Fruit fly (Drosophila melanogaster) whole organism, embryonic: ENCODE data around the gene CG3184.

Experiments used
- ATbp ChIP-seq: fragments of 200-800 bp; sonication (Bioruptor generic); optimal IDR thresholded peaks from 2 replicates; lab custom pipeline; 2017; ENCODE audit warnings: missing biosample characterization, mild to moderate bottlenecking, missing genetic modification characterization, missing genetic modification reagents
- Adf1 ChIP-seq: fragments of 200-800 bp; sonication (Bioruptor generic); IDR thresholded peaks from 2 replicates; pipeline ENCODE4 v1.3.6; 2022; ENCODE audit warnings: missing biosample characterization, missing genetic modification characterization
- Aef1 ChIP-seq: fragments of 200-800 bp; sonication (Bioruptor generic); IDR thresholded peaks from 3 replicates; pipeline ENCODE4 v1.3.6; 2022; ENCODE audit warnings: missing biosample characterization, missing genetic modification characterization
- Antp ChIP-seq: fragments of 200-800 bp; sonication (Bioruptor generic); optimal IDR thresholded peaks from 3 replicates; lab custom pipeline; 2016; ENCODE audit warnings: missing biosample characterization, missing genetic modification characterization
- Atf3 ChIP-seq: fragments of 200-800 bp; sonication (Bioruptor generic); optimal IDR thresholded peaks from 3 replicates; lab custom pipeline; 2016; ENCODE audit warnings: missing biosample characterization, missing genetic modification characterization
- Bdp1 ChIP-seq: fragments of 200-800 bp; sonication (Bioruptor generic); optimal IDR thresholded peaks from 3 replicates; lab custom pipeline; 2016; ENCODE audit warnings: missing biosample characterization, missing genetic modification characterization
- BtbVII ChIP-seq: fragments of 200-800 bp; sonication (Bioruptor generic); optimal IDR thresholded peaks from 3 replicates; lab custom pipeline; 2017; ENCODE audit warnings: missing biosample characterization, mild to moderate bottlenecking, missing genetic modification characterization
- CG10274 ChIP-seq: fragments of 200-800 bp; sonication (Bioruptor generic); optimal IDR thresholded peaks from 3 replicates; lab custom pipeline; 2017; ENCODE audit warnings: missing biosample characterization, mild to moderate bottlenecking, missing genetic modification characterization
- CG10543 ChIP-seq: fragments of 200-800 bp; sonication (Bioruptor generic); optimal IDR thresholded peaks from 3 replicates; lab custom pipeline; 2017; ENCODE audit warnings: missing biosample characterization, mild to moderate bottlenecking, missing genetic modification characterization, moderate library complexity
- CG13296 ChIP-seq: fragments of 200-800 bp; sonication (Bioruptor generic); optimal IDR thresholded peaks from 3 replicates; lab custom pipeline; 2018; ENCODE audit warnings: missing biosample characterization, mild to moderate bottlenecking, missing genetic modification characterization
- CG13894 ChIP-seq: fragments of 200-800 bp; sonication (Bioruptor generic); optimal IDR thresholded peaks from 3 replicates; lab custom pipeline; 2018; ENCODE audit warnings: missing biosample characterization, mild to moderate bottlenecking, missing genetic modification characterization, moderate library complexity
- CG14667 ChIP-seq: fragments of 200-800 bp; sonication (Bioruptor generic); IDR thresholded peaks from 2 replicates; pipeline ENCODE4 v1.3.6; 2022; ENCODE audit warnings: missing biosample characterization, missing genetic modification characterization
- CG17186 ChIP-seq: fragments of 200-800 bp; sonication (Bioruptor generic); optimal IDR thresholded peaks from 3 replicates; lab custom pipeline; 2017; ENCODE audit warnings: missing biosample characterization, missing genetic modification reagents, missing genetic modification characterization
- CG2116 ChIP-seq: fragments of 200-800 bp; sonication (Bioruptor generic); optimal IDR thresholded peaks from 3 replicates; lab custom pipeline; 2018; ENCODE audit warnings: missing biosample characterization, mild to moderate bottlenecking, missing genetic modification characterization
- CG2199 ChIP-seq: fragments of 200-800 bp; sonication (Bioruptor generic); IDR thresholded peaks from 3 replicates; pipeline ENCODE4 v1.3.6; 2022; ENCODE audit warnings: missing biosample characterization, missing genetic modification characterization
- CG33557 ChIP-seq: fragments of 200-800 bp; sonication (Bioruptor generic); optimal IDR thresholded peaks from 2 replicates; lab custom pipeline; 2019; ENCODE audit warnings: missing biosample characterization, mild to moderate bottlenecking, missing genetic modification characterization, moderate library complexity
- CG34376 ChIP-seq: fragments of 200-800 bp; sonication (Bioruptor generic); optimal IDR thresholded peaks from 2 replicates; lab custom pipeline; 2018; ENCODE audit warnings: missing biosample characterization, mild to moderate bottlenecking, missing genetic modification characterization
- CG4360 ChIP-seq: fragments of 200-800 bp; sonication (Bioruptor generic); IDR thresholded peaks from 2 replicates; pipeline ENCODE4 v1.3.6; 2022; ENCODE audit warnings: missing biosample characterization, missing genetic modification characterization
- CG4404 ChIP-seq: fragments of 200-800 bp; sonication (Bioruptor generic); IDR thresholded peaks from 2 replicates; pipeline ENCODE4 v1.3.6; 2022; ENCODE audit warnings: missing biosample characterization, missing genetic modification characterization
- CG6689 ChIP-seq: fragments of 200-800 bp; sonication (Bioruptor generic); IDR thresholded peaks from 2 replicates; pipeline ENCODE4 v1.3.6; 2022; ENCODE audit warnings: missing biosample characterization, missing genetic modification characterization
- CG6791 ChIP-seq: fragments of 200-800 bp; sonication (Bioruptor generic); IDR thresholded peaks from 3 replicates; pipeline ENCODE4 v1.3.6; 2022; ENCODE audit warnings: missing biosample characterization, missing genetic modification characterization; ENCODE audit not compliant: partially characterized antibody
- CG7271 ChIP-seq: fragments of 200-800 bp; sonication (Bioruptor generic); optimal IDR thresholded peaks from 2 replicates; lab custom pipeline; 2018; ENCODE audit warnings: missing biosample characterization, mild to moderate bottlenecking, missing genetic modification characterization, moderate library complexity
- CG7556 ChIP-seq: fragments of 200-800 bp; sonication (Bioruptor generic); optimal IDR thresholded peaks from 2 replicates; lab custom pipeline; 2017; ENCODE audit warnings: missing biosample characterization, mild to moderate bottlenecking, missing genetic modification characterization
- CG8089 ChIP-seq: fragments of 200-800 bp; sonication (Bioruptor generic); optimal IDR thresholded peaks from 3 replicates; lab custom pipeline; 2016; ENCODE audit warnings: missing biosample characterization, missing genetic modification characterization
- CG8359 ChIP-seq: fragments of 200-800 bp; sonication (Bioruptor generic); optimal IDR thresholded peaks from 2 replicates; lab custom pipeline; 2017; ENCODE audit warnings: missing biosample characterization, mild to moderate bottlenecking, missing genetic modification characterization, borderline replicate concordance
- CG9817 ChIP-seq: fragments of 200-800 bp; sonication (Bioruptor generic); optimal IDR thresholded peaks from 2 replicates; lab custom pipeline; 2018; ENCODE audit warnings: missing biosample characterization, mild to moderate bottlenecking, missing genetic modification characterization, moderate library complexity
- CHES-1-like ChIP-seq: fragments of 200-800 bp; sonication (Bioruptor generic); optimal IDR thresholded peaks from 2 replicates; lab custom pipeline; 2016; ENCODE audit warnings: missing biosample characterization, missing genetic modification characterization
- CrebB ChIP-seq: fragments of 200-800 bp; sonication (Bioruptor generic); optimal IDR thresholded peaks from 3 replicates; lab custom pipeline; 2018; ENCODE audit warnings: missing biosample characterization, mild to moderate bottlenecking, missing genetic modification characterization
- Doc3 ChIP-seq: fragments of 200-800 bp; sonication (Bioruptor generic); IDR thresholded peaks from 3 replicates; pipeline ENCODE4 v1.3.6; 2022; ENCODE audit warnings: missing biosample characterization, missing genetic modification characterization; ENCODE audit not compliant: partially characterized antibody
- Dref ChIP-seq: fragments of 200-800 bp; sonication (Bioruptor generic); IDR thresholded peaks from 2 replicates; pipeline ENCODE4 v1.3.6; 2022; ENCODE audit warnings: missing biosample characterization, missing genetic modification characterization
- GATAe ChIP-seq: fragments of 200-800 bp; sonication (Bioruptor generic); conservative IDR thresholded peaks from 2 replicates; pipeline ENCODE4 v1.3.6; 2022; ENCODE audit warnings: missing biosample characterization, missing genetic modification characterization
- Hr3 ChIP-seq: fragments of 200-800 bp; sonication (Bioruptor generic); optimal IDR thresholded peaks from 3 replicates; lab custom pipeline; 2016; ENCODE audit warnings: missing biosample characterization, missing genetic modification characterization
- Hr51 ChIP-seq, 2 experiments: fragments of 200-800 bp; sonication (Bioruptor generic); optimal IDR thresholded peaks; 2 replicates in 1 of 2; 3 replicates in 1 of 2; lab custom pipeline; 2016 to 2018; ENCODE audit warnings: missing biosample characterization in 2 of 2, missing genetic modification characterization in 2 of 2, mild to moderate bottlenecking in 1 of 2, moderate library complexity in 1 of 2
- Max ChIP-seq: fragments of 200-800 bp; sonication (Bioruptor generic); optimal IDR thresholded peaks from 2 replicates; lab custom pipeline; 2016; ENCODE audit warnings: missing biosample characterization, mild to moderate bottlenecking, missing genetic modification characterization
- Nf-YB ChIP-seq: fragments of 200-800 bp; sonication (Bioruptor generic); optimal IDR thresholded peaks from 3 replicates; lab custom pipeline; 2019; ENCODE audit warnings: missing biosample characterization, mild to moderate bottlenecking, missing genetic modification characterization, moderate library complexity
- Side ChIP-seq: fragments of 200-800 bp; sonication (Bioruptor generic); optimal IDR thresholded peaks from 2 replicates; lab custom pipeline; 2016; ENCODE audit warnings: missing biosample characterization, missing genetic modification characterization
- Sin3A ChIP-seq: fragments of >200 bp; optimal IDR thresholded peaks from 2 replicates; lab custom pipeline; 2018
- Taf1 ChIP-seq: fragments of 200-800 bp; sonication (Bioruptor generic); IDR thresholded peaks from 2 replicates; pipeline ENCODE4 v1.3.6; 2022; ENCODE audit warnings: missing biosample characterization, missing genetic modification characterization
- bsh ChIP-seq, 2 experiments: fragments of 200-800 bp; sonication (Bioruptor generic); optimal IDR thresholded peaks; 2 replicates each; lab custom pipeline; 2017 to 2018; ENCODE audit warnings: mild to moderate bottlenecking in 2 of 2, missing biosample characterization in 2 of 2, missing genetic modification characterization in 2 of 2, moderate library complexity in 1 of 2
- chm ChIP-seq: fragments of 200-800 bp; sonication (Bioruptor generic); IDR thresholded peaks from 2 replicates; pipeline ENCODE4 v1.3.6; 2022; ENCODE audit warnings: missing biosample characterization, missing genetic modification characterization
- corto ChIP-seq: fragments of 200-800 bp; sonication (Bioruptor generic); optimal IDR thresholded peaks from 2 replicates; lab custom pipeline; 2016; ENCODE audit warnings: missing biosample characterization, mild to moderate bottlenecking, missing genetic modification characterization, moderate library complexity
- cwo ChIP-seq: fragments of 200-800 bp; sonication (Bioruptor generic); optimal IDR thresholded peaks from 3 replicates; lab custom pipeline; 2017; ENCODE audit warnings: missing biosample characterization, missing genetic modification characterization, mild to moderate bottlenecking, moderate library complexity, missing genetic modification reagents
- dan ChIP-seq: fragments of 200-800 bp; sonication (Bioruptor generic); IDR thresholded peaks from 2 replicates; pipeline ENCODE4 v1.3.6; 2022; ENCODE audit warnings: missing biosample characterization, missing genetic modification characterization
- esg ChIP-seq: fragments of 200-800 bp; sonication (Bioruptor generic); conservative IDR thresholded peaks from 2 replicates; pipeline ENCODE4 v1.3.6; 2022; ENCODE audit warnings: missing biosample characterization, missing genetic modification characterization
- her ChIP-seq: fragments of 200-800 bp; sonication (Bioruptor generic); optimal IDR thresholded peaks from 2 replicates; lab custom pipeline; 2016; ENCODE audit warnings: missing biosample characterization, missing genetic modification characterization
- schlank ChIP-seq: fragments of 200-800 bp; sonication (Bioruptor generic); optimal IDR thresholded peaks from 2 replicates; lab custom pipeline; 2018; ENCODE audit warnings: missing biosample characterization, mild to moderate bottlenecking, missing genetic modification characterization
- sug ChIP-seq: fragments of 200-800 bp; optimal IDR thresholded peaks from 2 replicates; lab custom pipeline; 2019; ENCODE audit warnings: missing biosample characterization, mild to moderate bottlenecking, missing genetic modification characterization, moderate library complexity
- usp ChIP-seq: fragments of >200 bp; optimal IDR thresholded peaks from 2 replicates; lab custom pipeline; 2017; ENCODE audit warnings: missing biosample characterization, missing genetic modification characterization
- zf30C ChIP-seq: fragments of 200-800 bp; sonication (Bioruptor generic); optimal IDR thresholded peaks from 3 replicates; lab custom pipeline; 2018; ENCODE audit warnings: missing biosample characterization, mild to moderate bottlenecking, missing genetic modification characterization

CG3184 gene

DNA sequence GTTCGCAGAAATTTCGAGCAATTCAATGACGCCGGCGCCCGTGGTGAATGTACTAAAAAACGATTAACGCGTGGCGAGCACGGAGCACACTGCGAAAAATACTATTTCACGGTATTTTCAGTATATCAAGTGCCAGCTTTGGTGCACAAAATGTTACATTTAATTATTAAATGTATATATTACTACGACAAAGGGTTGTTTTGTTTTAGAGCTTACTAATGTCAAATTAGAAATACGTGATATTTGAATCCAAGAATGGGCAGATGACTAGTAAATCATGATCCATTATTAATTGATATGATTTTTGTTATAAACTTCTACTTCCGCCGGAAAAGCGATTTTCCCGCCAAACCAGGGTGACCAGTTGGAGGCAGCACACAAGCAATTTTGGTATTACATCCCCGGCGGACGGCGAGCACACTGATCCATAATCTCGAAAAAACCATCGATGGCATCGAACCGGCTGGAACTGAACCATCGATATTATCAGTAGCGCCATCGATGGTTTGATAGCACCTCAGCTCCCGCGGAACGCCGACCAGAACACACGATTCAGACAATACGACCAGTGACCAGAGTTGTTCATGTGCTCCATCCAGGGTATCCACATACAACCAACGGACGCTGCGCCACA is 34.3 kb downstream of the CG3184 start, which contains the start of the genes CG3226 and Cdc7 (continued):
- peak; percentile 77 for TF ChIP-seq CG33557
- TF ChIP-seq Adf1 (GFP tag; lab: Robert Waterston, UW): peak; percentile 35; the same call in 1 of the 2 replicates
- peak; percentile 54 for TF ChIP-seq CHES-1-like (GFP tag; lab: Kevin White, UChicago)
- TF ChIP-seq CG14667: no peak; the same call in 1 of the 2 replicates
- TF ChIP-seq Max: peak; percentile 71
- peak in 1 of 2 experiments; percentile 52 for TF ChIP-seq bsh (GFP tag; optimal IDR thresholded peaks at IDR 0.05; lab: Kevin White, UChicago)
- peak; percentile 67 for TF ChIP-seq CG7556
- TF ChIP-seq CG6689 (GFP tag; lab: Robert Waterston, UW): no peak
- TF ChIP-seq schlank (tag; lab: Kevin White, UChicago): peak; percentile 78
- no peak for TF ChIP-seq GATAe (GFP tag; lab: Robert Waterston, UW)
- peak; percentile 6 for TF ChIP-seq Atf3 (GFP tag; lab: Kevin White, UChicago)
- peak; percentile 43 for TF ChIP-seq zf30C (GFP tag; lab: Kevin White, UChicago)
- TF ChIP-seq Hr51 (GFP tag; optimal IDR thresholded peaks at IDR 0.05; lab: Kevin White, UChicago): peak; percentile 57 to 70
- peak; percentile 65 for TF ChIP-seq CG17186 (GFP tag; lab: Kevin White, UChicago)
- TF ChIP-seq sug (tag; lab: Kevin White, UChicago): peak; percentile 73
- no peak for TF ChIP-seq CG4404
- peak; percentile 69 for TF ChIP-seq ATbp (GFP tag; lab: Kevin White, UChicago)
- TF ChIP-seq Side (GFP tag; lab: Kevin White, UChicago): peak; percentile 56
- peak; percentile 81 for TF ChIP-seq CG7271
- no peak for TF ChIP-seq CG2199 (GFP tag; lab: Robert Waterston, UW)
- no peak for TF ChIP-seq her (GFP tag; lab: Kevin White, UChicago)
- TF ChIP-seq CG9817 (tag; lab: Kevin White, UChicago): peak; percentile 64
- peak; percentile 21 for TF ChIP-seq Hr3 (GFP tag; lab: Kevin White, UChicago)
- peak; percentile 48; the same call in 1 of the 3 replicates for TF ChIP-seq Doc3 (GFP tag; lab: Robert Waterston, UW)
- peak; percentile 38 for TF ChIP-seq CG13894 (tag; lab: Kevin White, UChicago)
- peak; percentile 72 for TF ChIP-seq CrebB (tag; lab: Kevin White, UChicago)
- TF ChIP-seq Antp: peak; percentile 22
- TF ChIP-seq CG4360 (GFP tag; lab: Robert Waterston, UW): 0 out of 2 replicates have a peak, but pooled peaks have one; percentile 8
- peak; percentile 93 for TF ChIP-seq CG34376 (GFP tag; lab: Kevin White, UChicago)
- peak; percentile 40 for TF ChIP-seq cwo (GFP tag; lab: Kevin White, UChicago)
- peak; percentile 78 for TF ChIP-seq CG6791 (GFP tag; lab: Robert Waterston, UW)
- no peak for TF ChIP-seq Taf1 (GFP tag; lab: Robert Waterston, UW)
- TF ChIP-seq Sin3A (lab: Kevin White, UChicago): peak; percentile 78
- TF ChIP-seq corto (GFP tag; lab: Kevin White, UChicago): no peak
- TF ChIP-seq CG8089 (GFP tag; lab: Kevin White, UChicago): peak; percentile 19
- TF ChIP-seq chm (GFP tag; lab: Robert Waterston, UW): 0 out of 2 replicates have a peak, but pooled peaks have one; percentile 55
- peak; percentile 48 for TF ChIP-seq Bdp1
- peak; percentile 59 for TF ChIP-seq Nf-YB (GFP tag; lab: Kevin White, UChicago)
- TF ChIP-seq Dref (GFP tag; lab: Robert Waterston, UW): peak; percentile 80
- peak; percentile 83 for TF ChIP-seq CG2116 (GFP tag; lab: Kevin White, UChicago)
- peak; percentile 87 for TF ChIP-seq CG13296 (GFP tag; lab: Kevin White, UChicago)
- TF ChIP-seq CG10543: peak; percentile 82
- no peak for TF ChIP-seq Aef1 (GFP tag; lab: Robert Waterston, UW)
- TF ChIP-seq CG8359 (GFP tag; lab: Kevin White, UChicago): peak; percentile 58
- peak; percentile 83 for TF ChIP-seq BtbVII
- no peak for TF ChIP-seq usp (GFP tag; lab: Kevin White, UChicago)
- TF ChIP-seq esg: peak; percentile 23; the same call in 1 of the 2 replicates
- peak; percentile 57 for TF ChIP-seq CG10274 (GFP tag; lab: Kevin White, UChicago)
- TF ChIP-seq dan (GFP tag; lab: Robert Waterston, UW): no peak
